Fruit fly (Drosophila melanogaster): ENCODE results near the gene bbx.
A peak's percentile ranks its signal among the peaks of the same experiment; 100 is the strongest.

The bbx gene

dm6 chrX:21345036-21345500 lies 17.8 kb upstream of the bbx start, which contains the start of gene dod (continued):
- TF ChIP-seq Optix (GFP tag; IDR thresholded peaks at IDR 0.05) (no peak), hb (GFP tag; IDR thresholded peaks at IDR 0.05; ENCODE audit: partially characterized antibody) (peak; percentile 68), row (GFP tag; IDR thresholded peaks at IDR 0.05) (peak; percentile 68), gcm2 (GFP tag; optimal IDR thresholded peaks at IDR 0.05) (no peak), CG9215 (GFP tag; IDR thresholded peaks at IDR 0.05) (peak; percentile 30; the same call in 1 of the 2 replicates), tin (GFP tag; optimal IDR thresholded peaks at IDR 0.05) (peak; percentile 44), CG14965 (GFP tag; optimal IDR thresholded peaks at IDR 0.05; ENCODE audit: borderline replicate concordance) (no peak), H2.0 (GFP tag; IDR thresholded peaks at IDR 0.05) (peak; percentile 48; the same call in 1 of the 2 replicates), Deaf1 (tag; optimal IDR thresholded peaks at IDR 0.05) (peak; percentile 19), CG4730 (GFP tag; IDR thresholded peaks at IDR 0.05) (no peak), CG11504 (tag; optimal IDR thresholded peaks at IDR 0.05) (no peak), CG15696 (tag; optimal IDR thresholded peaks at IDR 0.05) (no peak), CG4424 (GFP tag; optimal IDR thresholded peaks at IDR 0.05) (peak; percentile 15), fd64A (GFP tag; optimal IDR thresholded peaks at IDR 0.05) (no peak), h (optimal IDR thresholded peaks at IDR 0.05) (no peak), CG11456 (GFP tag; IDR thresholded peaks at IDR 0.05) (peak; percentile 63; the same call in 1 of the 3 replicates), nerfin-2 (GFP tag; IDR thresholded peaks at IDR 0.05; ENCODE audit: partially characterized antibody) (peak; percentile 70), pan (optimal IDR thresholded peaks at IDR 0.05) (no peak), pan (GFP tag; optimal IDR thresholded peaks at IDR 0.05 in 1 of 2, IDR thresholded peaks at IDR 0.05 in 1 of 2) (peak in 1 of 2 experiments; percentile 54), CG30020 (tag; optimal IDR thresholded peaks at IDR 0.05) (peak; percentile 7), CG2116 (GFP tag; optimal IDR thresholded peaks at IDR 0.05) (peak; percentile 72), CG4328 (GFP tag; optimal IDR thresholded peaks at IDR 0.05) (peak; percentile 18), HLH3B (GFP tag; IDR thresholded peaks at IDR 0.05) (no peak), psq (GFP tag; optimal IDR thresholded peaks at IDR 0.05) (no peak), zfh1 (GFP tag; IDR thresholded peaks at IDR 0.05) (peak; percentile 59; the same call in 2 of the 3 replicates), Sin3A (optimal IDR thresholded peaks at IDR 0.05) (peak; percentile 68), CG4360 (GFP tag; IDR thresholded peaks at IDR 0.05) (no peak), sc (optimal IDR thresholded peaks at IDR 0.05) (no peak), sc (GFP tag; optimal IDR thresholded peaks at IDR 0.05) (no peak), CG10321 (GFP tag; IDR thresholded peaks at IDR 0.05) (peak; percentile 30; the same call in 1 of the 2 replicates), btn (GFP tag; optimal IDR thresholded peaks at IDR 0.05) (no peak), CG42726 (GFP tag; IDR thresholded peaks at IDR 0.05; ENCODE audit: partially characterized antibody) (peak; percentile 83; the same call in 1 of the 2 replicates), Max (GFP tag; optimal IDR thresholded peaks at IDR 0.05) (peak; percentile 58), gcm (GFP tag; optimal IDR thresholded peaks at IDR 0.05) (peak; percentile 11), CG5245 (GFP tag; optimal IDR thresholded peaks at IDR 0.05) (no peak), Elba2 (GFP tag; optimal IDR thresholded peaks at IDR 0.05) (no peak), TFAM (GFP tag; optimal IDR thresholded peaks at IDR 0.05) (no peak), CkIIα-i1 (GFP tag; IDR thresholded peaks at IDR 0.05) (no peak), gsb (GFP tag; IDR thresholded peaks at IDR 0.05) (no peak), aop (GFP tag; IDR thresholded peaks at IDR 0.05) (peak; percentile 40; the same call in 1 of the 2 replicates), bowl (GFP tag; IDR thresholded peaks at IDR 0.05) (no peak), Mes4 (GFP tag; optimal IDR thresholded peaks at IDR 0.05) (no peak), CG1792 (GFP tag; optimal IDR thresholded peaks at IDR 0.05) (peak; percentile 25), CG4617 (GFP tag; optimal IDR thresholded peaks at IDR 0.05; ENCODE audit: borderline replicate concordance) (peak; percentile 84), Vsx1 (GFP tag; optimal IDR thresholded peaks at IDR 0.05) (no peak), CG11247 (GFP tag; IDR thresholded peaks at IDR 0.05) (0 out of 2 replicates have a peak, but pooled peaks have one; percentile 30), ERR (GFP tag; optimal IDR thresholded peaks at IDR 0.05) (peak; percentile 5), caup (GFP tag; optimal IDR thresholded peaks at IDR 0.05; ENCODE audit: severe bottlenecking) (peak; percentile 24), CG18262 (tag; optimal IDR thresholded peaks at IDR 0.05) (peak; percentile 54), CG17829 (tag; optimal IDR thresholded peaks at IDR 0.05) (peak; percentile 52), Hr78 (GFP tag; optimal IDR thresholded peaks at IDR 0.05) (no peak), NfI (GFP tag; optimal IDR thresholded peaks at IDR 0.05) (peak; percentile 62)

Measured in whole organism, embryonic.